Worm (Caenorhabditis elegans) whole organism, young adult: Measurements from ENCODE around the gene Y102A11A.2.

Experiments used
- B0336.3 ChIP-seq: fragments of 200-800 bp; sonication (Bioruptor generic); IDR thresholded peaks from 2 replicates; pipeline ENCODE4 v1.3.6; 2022; ENCODE audit warnings: missing genetic modification characterization, missing compliant biosample characterization
- F52B5.7 ChIP-seq: sonication (generic microtip); optimal IDR thresholded peaks from 2 replicates; lab custom pipeline; 2016; ENCODE audit warnings: mild to moderate bottlenecking, missing genetic modification characterization, missing compliant biosample characterization
- ZK185.1 ChIP-seq: sonication (generic microtip); optimal IDR thresholded peaks from 2 replicates; lab custom pipeline; 2016; ENCODE audit warnings: mild to moderate bottlenecking, missing genetic modification characterization, missing compliant biosample characterization; ENCODE audit not compliant: poor library complexity, severe bottlenecking
- ceh-100 ChIP-seq: fragments of 200-800 bp; sonication (Bioruptor generic); IDR thresholded peaks from 2 replicates; pipeline ENCODE4 v1.3.6; 2022; ENCODE audit warnings: missing genetic modification reagents, missing genetic modification characterization, missing compliant biosample characterization
- ets-4 ChIP-seq: fragments of 200-800 bp; sonication (Bioruptor generic); optimal IDR thresholded peaks from 2 replicates; lab custom pipeline; 2018; ENCODE audit warnings: mild to moderate bottlenecking, missing genetic modification characterization, missing compliant biosample characterization
- hlh-12 ChIP-seq: sonication (generic microtip); optimal IDR thresholded peaks from 2 replicates; lab custom pipeline; 2016; ENCODE audit warnings: missing genetic modification characterization, missing compliant biosample characterization
- pha-4 ChIP-seq: fragments of 150-350 bp; sonication (generic microtip); optimal IDR thresholded peaks from 2 replicates; lab custom pipeline; 2014; ENCODE audit warnings: missing biosample characterization, missing genetic modification reagents, missing genetic modification characterization
- snpc-4 ChIP-seq, 5 experiments: fragments of 150-350 bp in 1 of 5; sonication (generic microtip) in 4 of 5; optimal IDR thresholded peaks; 2 replicates each; lab custom pipeline; 2014 to 2018; ENCODE audit warnings: missing genetic modification characterization in 5 of 5, missing biosample characterization in 3 of 5, antibody characterized with exemption in 2 of 5, mild to moderate bottlenecking in 2 of 5, missing compliant biosample characterization in 2 of 5, missing genotype in 2 of 5, moderate library complexity in 2 of 5, missing genetic modification reagents in 1 of 5
- unc-62 ChIP-seq: fragments of 150-350 bp; optimal IDR thresholded peaks from 2 replicates; lab custom pipeline; 2014; ENCODE audit warnings: missing biosample characterization, missing genetic modification reagents, missing genetic modification characterization
- ztf-18 ChIP-seq: sonication (generic microtip); optimal IDR thresholded peaks from 2 replicates; lab custom pipeline; 2016; ENCODE audit warnings: missing genotype, mild to moderate bottlenecking, missing genetic modification characterization, missing compliant biosample characterization
- ztf-28 ChIP-seq: fragments of 200-800 bp; sonication (Bioruptor generic); IDR thresholded peaks from 2 replicates; pipeline ENCODE4 v1.3.6; 2022; ENCODE audit warnings: missing genetic modification reagents, missing genetic modification characterization, missing compliant biosample characterization

- TF ChIP-seq hlh-12 (tag; lab: Kevin White, UChicago) = no peak
- no peak for TF ChIP-seq ZK185.1
- no peak for TF ChIP-seq F52B5.7 (tag; lab: Kevin White, UChicago)
- no peak for TF ChIP-seq ceh-100
- no peak for TF ChIP-seq ztf-28 (GFP tag; lab: Robert Waterston, UW)
- TF ChIP-seq unc-62 (GFP tag; lab: Kevin White, UChicago) = peak; percentile 29
- TF ChIP-seq ztf-18 (tag; lab: Kevin White, UChicago) = no peak
- no peak for TF ChIP-seq ets-4 (GFP tag; lab: Kevin White, UChicago)
- TF ChIP-seq snpc-4 (GFP tag; optimal IDR thresholded peaks at IDR 0.05; lab: Kevin White, UChicago) = no peak
- no peak for TF ChIP-seq snpc-4 (tag; optimal IDR thresholded peaks at IDR 0.05; lab: Kevin White, UChicago)
- no peak; the same call in 1 of the 2 replicates for TF ChIP-seq B0336.3 (GFP tag; lab: Robert Waterston, UW)
- no peak for TF ChIP-seq pha-4 (tag; lab: Kevin White, UChicago)
These were observed 45.1 kb downstream of the Y102A11A.2 start for ce11 chrX:2071392-2072001.
